Worm (Caenorhabditis elegans) whole organism, L2 larva: ENCODE results near the gene M106.2.

ENCODE experiments used
- R02D3.7 ChIP-seq: fragments of 150-350 bp; optimal IDR thresholded peaks from 2 replicates; lab custom pipeline; 2014; ENCODE audit warnings: missing biosample characterization, missing genetic modification characterization
- ZK546.5 ChIP-seq: sonication (generic microtip); optimal IDR thresholded peaks from 2 replicates; lab custom pipeline; 2017; ENCODE audit warnings: missing biosample characterization, missing genetic modification characterization
- aly-2 ChIP-seq: fragments of 150-350 bp; optimal IDR thresholded peaks from 2 replicates; lab custom pipeline; 2014; ENCODE audit warnings: missing biosample characterization, missing genetic modification characterization
- ama-1 ChIP-seq: fragments of 150-350 bp; optimal IDR thresholded peaks from 2 replicates; lab custom pipeline; 2018; ENCODE audit warnings: inconsistent platforms
- ceh-82 ChIP-seq: fragments of 150-350 bp; optimal IDR thresholded peaks from 2 replicates; lab custom pipeline; 2014; ENCODE audit warnings: missing biosample characterization, missing genetic modification characterization
- egl-27 ChIP-seq: sonication (generic microtip); optimal IDR thresholded peaks from 3 replicates; lab custom pipeline; 2017; ENCODE audit warnings: missing biosample characterization, missing genetic modification reagents, missing genetic modification characterization
- elt-3 ChIP-seq: sonication (generic microtip); optimal IDR thresholded peaks from 2 replicates; lab custom pipeline; 2017; ENCODE audit warnings: missing biosample characterization, missing genetic modification characterization
- fos-1 ChIP-seq: fragments of 150-350 bp; optimal IDR thresholded peaks from 2 replicates; lab custom pipeline; 2014; ENCODE audit warnings: missing biosample characterization, missing genetic modification characterization
- mab-5 ChIP-seq: fragments of 150-350 bp; optimal IDR thresholded peaks from 2 replicates; lab custom pipeline; 2014; ENCODE audit warnings: missing biosample characterization, missing genetic modification characterization
- nhr-11 ChIP-seq: fragments of 150-350 bp; optimal IDR thresholded peaks from 2 replicates; lab custom pipeline; 2014; ENCODE audit warnings: missing biosample characterization, missing genetic modification characterization
- nhr-237 ChIP-seq: fragments of 150-350 bp; optimal IDR thresholded peaks from 2 replicates; lab custom pipeline; 2014; ENCODE audit warnings: missing biosample characterization, missing genetic modification characterization
- nhr-77 ChIP-seq: fragments of 150-350 bp; optimal IDR thresholded peaks from 2 replicates; lab custom pipeline; 2014; ENCODE audit warnings: missing biosample characterization, missing genetic modification characterization
- sma-3 ChIP-seq: sonication (generic microtip); optimal IDR thresholded peaks from 2 replicates; lab custom pipeline; 2016; ENCODE audit warnings: missing genetic modification reagents, missing genetic modification characterization, missing compliant biosample characterization
- unc-39 ChIP-seq: fragments of 150-350 bp; optimal IDR thresholded peaks from 2 replicates; lab custom pipeline; 2014; ENCODE audit warnings: missing biosample characterization, missing genetic modification characterization

DNA sequence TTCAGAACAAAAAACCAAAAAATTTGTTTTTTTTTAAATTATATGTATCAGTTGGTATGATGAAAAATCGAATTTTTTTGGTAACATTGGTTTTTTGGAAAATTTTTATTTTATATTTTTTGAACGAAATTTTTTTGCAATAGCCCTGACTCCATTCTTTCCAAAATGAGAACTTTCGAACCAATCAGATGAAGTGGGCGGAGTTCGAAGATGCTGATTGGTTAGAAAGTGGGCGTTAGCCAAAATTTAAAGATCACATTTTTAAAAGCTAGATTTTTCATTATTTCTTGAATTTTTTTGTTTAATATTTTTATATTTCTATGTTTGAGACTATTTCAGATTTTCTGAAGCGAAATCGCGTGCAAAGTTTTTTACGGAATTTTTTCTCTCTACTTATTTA is 11.5 kb upstream of the M106.2 start:
- no peak for TF ChIP-seq R02D3.7 (tag; lab: Kevin White, UChicago)
- no peak for TF ChIP-seq ZK546.5 (tag; lab: Kevin White, UChicago)
- TF ChIP-seq nhr-11 (tag; lab: Kevin White, UChicago), result no peak
- TF ChIP-seq nhr-237 (tag; lab: Kevin White, UChicago), result no peak
- TF ChIP-seq egl-27 (tag; lab: Kevin White, UChicago), result no peak
- no peak for TF ChIP-seq elt-3
- no peak for TF ChIP-seq mab-5 (tag; lab: Kevin White, UChicago)
- TF ChIP-seq unc-39 (tag; lab: Kevin White, UChicago), result no peak
- TF ChIP-seq sma-3 (GFP tag; lab: Kevin White, UChicago), result no peak
- TF ChIP-seq fos-1 (tag; lab: Kevin White, UChicago), result no peak
- no peak for TF ChIP-seq nhr-77 (tag; lab: Kevin White, UChicago)
- TF ChIP-seq ceh-82 (tag; lab: Kevin White, UChicago), result no peak
- no peak for TF ChIP-seq ama-1
- no peak for TF ChIP-seq aly-2 (tag; lab: Kevin White, UChicago)
